Fruit fly (Drosophila melanogaster): ENCODE results near the gene CG13999.

CG13999 gene

DNA sequence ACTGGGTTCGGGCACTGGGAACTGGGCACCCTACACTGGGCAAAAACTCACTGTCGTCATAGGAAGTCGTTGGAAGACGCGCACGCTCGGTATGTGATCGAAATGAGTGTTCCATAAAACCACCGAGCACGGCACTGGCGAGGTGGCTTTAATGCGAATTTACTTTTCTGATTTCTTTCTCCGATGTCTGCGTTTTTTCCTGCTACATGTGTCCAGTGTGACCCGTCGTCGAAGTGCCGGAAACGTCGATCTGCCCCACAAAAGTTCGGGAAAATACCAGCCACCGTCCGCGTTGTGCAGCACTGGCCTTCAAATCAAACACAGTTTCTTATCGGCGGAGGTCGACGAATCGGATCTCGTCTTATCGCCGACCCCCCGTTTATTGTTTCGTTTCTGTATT, 43.0 kb upstream of the CG13999 start, which contains the start of gene Kdm5 (continued):
- TF ChIP-seq Myb (GFP tag; optimal IDR thresholded peaks at IDR 0.05) (peak; percentile 88), yki (optimal IDR thresholded peaks at IDR 0.05) (no peak), luna (GFP tag; optimal IDR thresholded peaks at IDR 0.05) (no peak), Doc2 (GFP tag; IDR thresholded peaks at IDR 0.05) (no peak), pros (GFP tag; optimal IDR thresholded peaks at IDR 0.05) (no peak), inv (GFP tag; IDR thresholded peaks at IDR 0.05; ENCODE audit: partially characterized antibody) (0 out of 2 replicates have a peak, but pooled peaks have one; percentile 20), psq (GFP tag; optimal IDR thresholded peaks at IDR 0.05) (no peak), zfh2 (GFP tag; optimal IDR thresholded peaks at IDR 0.05) (peak; percentile 64), Sox102F (GFP tag; optimal IDR thresholded peaks at IDR 0.05) (no peak), al (GFP tag; IDR thresholded peaks at IDR 0.05) (no peak), slou (GFP tag; optimal IDR thresholded peaks at IDR 0.05) (no peak), gcm2 (GFP tag; optimal IDR thresholded peaks at IDR 0.05) (no peak), dpn (GFP tag; optimal IDR thresholded peaks at IDR 0.05) (peak in 1 of 2 experiments; percentile 39), tio (GFP tag; optimal IDR thresholded peaks at IDR 0.05) (no peak), CG8359 (GFP tag; optimal IDR thresholded peaks at IDR 0.05; ENCODE audit: borderline replicate concordance) (peak; percentile 16), dmrt11E (tag; optimal IDR thresholded peaks at IDR 0.05) (no peak), CG3995 (GFP tag; optimal IDR thresholded peaks at IDR 0.05) (no peak), cas (GFP tag; IDR thresholded peaks at IDR 0.05) (no peak), CG7271 (tag; optimal IDR thresholded peaks at IDR 0.05) (no peak), trh (GFP tag; optimal IDR thresholded peaks at IDR 0.05) (no peak), tna (GFP tag; IDR thresholded peaks at IDR 0.05; ENCODE audit: partially characterized antibody) (no peak), emc (GFP tag; optimal IDR thresholded peaks at IDR 0.05) (no peak), trem (tag; optimal IDR thresholded peaks at IDR 0.05) (peak; percentile 35), HmgZ (tag; optimal IDR thresholded peaks at IDR 0.05) (peak; percentile 62), Rfx (GFP tag; IDR thresholded peaks at IDR 0.05) (peak; percentile 79), CG8944 (GFP tag; optimal IDR thresholded peaks at IDR 0.05) (peak; percentile 23), CG34422 (GFP tag; IDR thresholded peaks at IDR 0.05) (peak; percentile 65; the same call in 2 of the 3 replicates), CG4282 (GFP tag; optimal IDR thresholded peaks at IDR 0.05) (no peak), Antp (GFP tag; optimal IDR thresholded peaks at IDR 0.05) (no peak), TFAM (GFP tag; optimal IDR thresholded peaks at IDR 0.05) (no peak), CG18011 (GFP tag; optimal IDR thresholded peaks at IDR 0.05) (no peak), danr (GFP tag; IDR thresholded peaks at IDR 0.05) (peak; percentile 29; the same call in 1 of the 2 replicates), CG15073 (GFP tag; optimal IDR thresholded peaks at IDR 0.05) (no peak), CG9876 (GFP tag; optimal IDR thresholded peaks at IDR 0.05) (peak; percentile 16), CG4617 (GFP tag; optimal IDR thresholded peaks at IDR 0.05; ENCODE audit: borderline replicate concordance) (peak; percentile 87), CG5953 (GFP tag; IDR thresholded peaks at IDR 0.05) (no peak), cato (GFP tag; optimal IDR thresholded peaks at IDR 0.05; ENCODE audit: borderline replicate concordance) (no peak), Gug (GFP tag; IDR thresholded peaks at IDR 0.05) (no peak; the same call in 3 of the 4 replicates), usp (GFP tag; optimal IDR thresholded peaks at IDR 0.05) (no peak), Ravus (GFP tag; IDR thresholded peaks at IDR 0.05) (no peak), Atf6 (GFP tag; IDR thresholded peaks at IDR 0.05) (peak; percentile 57), CG13775 (GFP tag; optimal IDR thresholded peaks at IDR 0.05) (no peak), CG13296 (GFP tag; optimal IDR thresholded peaks at IDR 0.05) (no peak), CG2678 (tag; optimal IDR thresholded peaks at IDR 0.05) (no peak), CG3065 (GFP tag; optimal IDR thresholded peaks at IDR 0.05) (no peak), Chrac-16 (GFP tag; optimal IDR thresholded peaks at IDR 0.05) (no peak), sima (GFP tag; optimal IDR thresholded peaks at IDR 0.05) (no peak), gcm (GFP tag; optimal IDR thresholded peaks at IDR 0.05) (no peak), CG4404 (GFP tag; IDR thresholded peaks at IDR 0.05) (peak; percentile 38; the same call in 1 of the 2 replicates), toy (GFP tag; IDR thresholded peaks at IDR 0.05) (no peak), MBD-R2 (GFP tag; IDR thresholded peaks at IDR 0.05) (peak; percentile 67), sim (GFP tag; IDR thresholded peaks at IDR 0.05) (no peak), ara (GFP tag; IDR thresholded peaks at IDR 0.05) (peak; percentile 47; the same call in 1 of the 2 replicates)
